Worm (Caenorhabditis elegans) whole organism, young adult: ENCODE results near the gene hrpl-1.
A peak's percentile ranks its signal among the peaks of the same experiment; 100 is the strongest.

Source experiments
- B0261.1 ChIP-seq: sonication (generic microtip); optimal IDR thresholded peaks from 2 replicates; lab custom pipeline; 2016; ENCODE audit warnings: mild to moderate bottlenecking, missing genetic modification characterization, moderate library complexity, missing compliant biosample characterization
- F33H1.4 ChIP-seq: fragments of 200-800 bp; sonication (Bioruptor generic); IDR thresholded peaks from 2 replicates; pipeline ENCODE4 v1.3.6; 2022; ENCODE audit warnings: missing genetic modification reagents, missing genetic modification characterization, missing compliant biosample characterization
- T07F8.4 ChIP-seq: sonication (generic microtip); optimal IDR thresholded peaks from 2 replicates; lab custom pipeline; 2016; ENCODE audit warnings: mild to moderate bottlenecking, missing genetic modification characterization, moderate library complexity, missing compliant biosample characterization
- Y53G8AR.9 ChIP-seq: fragments of 200-800 bp; sonication (Bioruptor generic); conservative IDR thresholded peaks from 2 replicates; pipeline ENCODE4 v1.3.6; 2022; ENCODE audit warnings: missing genetic modification reagents, missing genetic modification characterization, missing compliant biosample characterization
- Y67H2A.10 ChIP-seq: fragments of 200-800 bp; sonication (Bioruptor generic); conservative IDR thresholded peaks from 2 replicates; pipeline ENCODE4 v1.3.6; 2022; ENCODE audit warnings: missing genetic modification reagents, missing genetic modification characterization, missing compliant biosample characterization
- Y95B8A.8 ChIP-seq: fragments of 200-800 bp; sonication (Bioruptor generic); IDR thresholded peaks from 2 replicates; pipeline ENCODE4 v1.3.6; 2022; ENCODE audit warnings: missing genetic modification reagents, missing genetic modification characterization, missing compliant biosample characterization
- aptf-3 ChIP-seq: fragments of 200-800 bp; sonication (Bioruptor generic); IDR thresholded peaks from 2 replicates; pipeline ENCODE4 v1.3.6; 2022; ENCODE audit warnings: missing genetic modification characterization, missing compliant biosample characterization
- attf-6 ChIP-seq: fragments of 200-800 bp; sonication (Bioruptor generic); IDR thresholded peaks from 2 replicates; pipeline ENCODE4 v1.3.6; 2022; ENCODE audit warnings: missing genetic modification reagents, missing genetic modification characterization, missing compliant biosample characterization
- bed-1 ChIP-seq: fragments of 200-800 bp; sonication (Bioruptor generic); IDR thresholded peaks from 2 replicates; pipeline ENCODE4 v1.3.6; 2022; ENCODE audit warnings: missing genetic modification reagents, missing genetic modification characterization, missing compliant biosample characterization
- ceh-91 ChIP-seq: fragments of 200-800 bp; sonication (Bioruptor generic); IDR thresholded peaks from 2 replicates; pipeline ENCODE4 v1.3.6; 2022; ENCODE audit warnings: missing genetic modification reagents, missing genetic modification characterization, missing compliant biosample characterization
- dpff-1 ChIP-seq: sonication (generic microtip); optimal IDR thresholded peaks from 2 replicates; lab custom pipeline; 2017; ENCODE audit warnings: mild to moderate bottlenecking, missing genetic modification characterization, missing compliant biosample characterization
- efl-1 ChIP-seq: fragments of 150-350 bp; optimal IDR thresholded peaks from 2 replicates; lab custom pipeline; 2014; ENCODE audit warnings: missing biosample characterization, missing genetic modification reagents, missing genetic modification characterization
- gei-17 ChIP-seq: fragments of 200-800 bp; sonication (Bioruptor generic); optimal IDR thresholded peaks from 2 replicates; lab custom pipeline; 2018; ENCODE audit warnings: mild to moderate bottlenecking, missing genetic modification characterization, missing compliant biosample characterization
- him-1 ChIP-seq: sonication (generic microtip); optimal IDR thresholded peaks from 2 replicates; lab custom pipeline; 2016; ENCODE audit warnings: missing genotype, missing genetic modification reagents, missing genetic modification characterization, missing compliant biosample characterization
- hmg-1.2 ChIP-seq: fragments of 200-800 bp; sonication (Bioruptor generic); IDR thresholded peaks from 2 replicates; pipeline ENCODE4 v1.3.6; 2022; ENCODE audit warnings: missing genetic modification reagents, missing genetic modification characterization, missing compliant biosample characterization
- let-607 ChIP-seq, 2 experiments: fragments of 200-800 bp in 1 of 2; sonication (Bioruptor generic) in 1 of 2; sonication (generic microtip) in 1 of 2; optimal IDR thresholded peaks; 2 replicates each; lab custom pipeline; 2016 to 2018; ENCODE audit warnings: mild to moderate bottlenecking in 2 of 2, missing compliant biosample characterization in 2 of 2, missing genetic modification characterization in 2 of 2, moderate library complexity in 2 of 2, missing genotype in 1 of 2
- lin-35 ChIP-seq, 3 experiments: fragments of 150-350 bp in 2 of 3; sonication (generic microtip) in 1 of 3; optimal IDR thresholded peaks; 2 replicates each; lab custom pipeline; 2014 to 2018; ENCODE audit warnings: missing biosample characterization in 3 of 3, missing genetic modification characterization in 3 of 3, missing genetic modification reagents in 3 of 3
- lsl-1 ChIP-seq: fragments of 200-800 bp; sonication (Bioruptor generic); optimal IDR thresholded peaks from 2 replicates; lab custom pipeline; 2018; ENCODE audit warnings: mild to moderate bottlenecking, missing genetic modification characterization, moderate library complexity, missing compliant biosample characterization
- madf-3 ChIP-seq: fragments of 200-800 bp; sonication (Bioruptor generic); IDR thresholded peaks from 2 replicates; pipeline ENCODE4 v1.3.6; 2022; ENCODE audit warnings: missing genetic modification reagents, missing genetic modification characterization, missing compliant biosample characterization
- madf-6 ChIP-seq: fragments of 200-800 bp; sonication (Bioruptor generic); IDR thresholded peaks from 2 replicates; pipeline ENCODE4 v1.3.6; 2022; ENCODE audit warnings: missing genetic modification reagents, missing genetic modification characterization, missing compliant biosample characterization
- madf-8 ChIP-seq: fragments of 200-800 bp; sonication (Bioruptor generic); conservative IDR thresholded peaks from 2 replicates; pipeline ENCODE4 v1.3.6; 2022; ENCODE audit warnings: missing genetic modification reagents, missing genetic modification characterization, missing compliant biosample characterization
- nfyb-1 ChIP-seq: fragments of 200-800 bp; sonication (Bioruptor generic); IDR thresholded peaks from 2 replicates; pipeline ENCODE4 v1.3.6; 2022; ENCODE audit warnings: missing genetic modification reagents, missing genetic modification characterization, missing compliant biosample characterization
- nhr-80 ChIP-seq: sonication (generic microtip); optimal IDR thresholded peaks from 2 replicates; lab custom pipeline; 2016; ENCODE audit warnings: missing genetic modification characterization, missing compliant biosample characterization
- pha-4 ChIP-seq: fragments of 150-350 bp; sonication (generic microtip); optimal IDR thresholded peaks from 2 replicates; lab custom pipeline; 2014; ENCODE audit warnings: missing biosample characterization, missing genetic modification reagents, missing genetic modification characterization
- sea-2 ChIP-seq: fragments of 200-800 bp; sonication (Bioruptor generic); IDR thresholded peaks from 2 replicates; pipeline ENCODE4 v1.3.6; 2022; ENCODE audit warnings: missing genetic modification characterization, missing compliant biosample characterization
- snpc-1.1 ChIP-seq: sonication (generic microtip); optimal IDR thresholded peaks from 2 replicates; lab custom pipeline; 2017; ENCODE audit warnings: missing genetic modification characterization, mild to moderate bottlenecking, missing compliant biosample characterization, antibody characterized with exemption, moderate library complexity, missing genotype, missing genetic modification reagents; ENCODE audit not compliant: insufficient read depth
- snpc-1.3 ChIP-seq: sonication (generic microtip); optimal IDR thresholded peaks from 2 replicates; lab custom pipeline; 2017; ENCODE audit warnings: missing genetic modification characterization, mild to moderate bottlenecking, missing compliant biosample characterization, antibody characterized with exemption, moderate library complexity, missing genotype, missing genetic modification reagents; ENCODE audit not compliant: insufficient read depth
- snpc-3.4 ChIP-seq: sonication (generic microtip); optimal IDR thresholded peaks from 2 replicates; lab custom pipeline; 2017; ENCODE audit warnings: missing genetic modification characterization, mild to moderate bottlenecking, missing compliant biosample characterization, antibody characterized with exemption, moderate library complexity, missing genotype, missing genetic modification reagents
- snpc-4 ChIP-seq, 5 experiments: fragments of 150-350 bp in 1 of 5; sonication (generic microtip) in 4 of 5; optimal IDR thresholded peaks; 2 replicates each; lab custom pipeline; 2014 to 2018; ENCODE audit warnings: missing genetic modification characterization in 5 of 5, missing biosample characterization in 3 of 5, antibody characterized with exemption in 2 of 5, mild to moderate bottlenecking in 2 of 5, missing compliant biosample characterization in 2 of 5, missing genotype in 2 of 5, moderate library complexity in 2 of 5, missing genetic modification reagents in 1 of 5
- somi-1 ChIP-seq: fragments of 200-800 bp; sonication (Bioruptor generic); optimal IDR thresholded peaks from 2 replicates; lab custom pipeline; 2018; ENCODE audit warnings: mild to moderate bottlenecking, missing genetic modification characterization, missing compliant biosample characterization
- tbp1 ChIP-seq: fragments of 200-800 bp; sonication (Bioruptor generic); optimal IDR thresholded peaks from 2 replicates; lab custom pipeline; 2018; ENCODE audit warnings: mild to moderate bottlenecking, missing genetic modification characterization, missing compliant biosample characterization
- xnd-1 ChIP-seq: sonication (generic microtip); optimal IDR thresholded peaks from 2 replicates; lab custom pipeline; 2016; ENCODE audit warnings: missing genotype, missing genetic modification reagents, missing genetic modification characterization, missing compliant biosample characterization
- ztf-18 ChIP-seq: sonication (generic microtip); optimal IDR thresholded peaks from 2 replicates; lab custom pipeline; 2016; ENCODE audit warnings: missing genotype, mild to moderate bottlenecking, missing genetic modification characterization, missing compliant biosample characterization
- ztf-26 ChIP-seq: sonication (generic microtip); optimal IDR thresholded peaks from 2 replicates; lab custom pipeline; 2017; ENCODE audit warnings: missing genetic modification characterization, missing compliant biosample characterization

The hrpl-1 gene

DNA sequence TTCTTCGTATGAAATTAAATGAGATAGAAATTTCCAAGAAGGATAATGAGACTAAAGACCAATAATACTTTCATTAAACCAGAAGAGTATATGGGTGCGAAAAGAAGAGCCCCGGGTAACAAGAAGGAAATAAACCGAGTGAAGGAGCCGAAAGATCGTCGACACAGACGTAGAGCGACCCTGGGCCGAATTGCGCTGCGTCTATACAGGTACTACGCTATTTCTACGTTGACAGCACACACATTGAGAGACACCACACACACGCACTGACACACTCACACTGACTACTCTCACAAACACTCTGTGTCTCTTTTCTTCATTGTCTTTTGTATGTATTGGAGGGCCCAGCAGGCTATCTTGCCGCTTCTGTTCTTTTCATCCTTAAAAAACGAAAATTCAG is 39.7 kb upstream of the hrpl-1 start:
- TF ChIP-seq lin-35 (GFP tag; optimal IDR thresholded peaks at IDR 0.05; lab: Kevin White, UChicago) (peak in 1 of 3 experiments; percentile 11), ztf-18 (peak; percentile 11), hmg-1.2 (GFP tag; lab: Robert Waterston, UW) (peak; percentile 84; the same call in 1 of the 2 replicates), snpc-4 (GFP tag; optimal IDR thresholded peaks at IDR 0.05; lab: Kevin White, UChicago) (no peak), snpc-4 (tag; optimal IDR thresholded peaks at IDR 0.05; lab: Kevin White, UChicago) (peak in 1 of 4 experiments; percentile 1), bed-1 (no peak), nfyb-1 (no peak), tbp1 (GFP tag; lab: Kevin White, UChicago) (peak; percentile 16), nhr-80 (peak; percentile 61)

DNA sequence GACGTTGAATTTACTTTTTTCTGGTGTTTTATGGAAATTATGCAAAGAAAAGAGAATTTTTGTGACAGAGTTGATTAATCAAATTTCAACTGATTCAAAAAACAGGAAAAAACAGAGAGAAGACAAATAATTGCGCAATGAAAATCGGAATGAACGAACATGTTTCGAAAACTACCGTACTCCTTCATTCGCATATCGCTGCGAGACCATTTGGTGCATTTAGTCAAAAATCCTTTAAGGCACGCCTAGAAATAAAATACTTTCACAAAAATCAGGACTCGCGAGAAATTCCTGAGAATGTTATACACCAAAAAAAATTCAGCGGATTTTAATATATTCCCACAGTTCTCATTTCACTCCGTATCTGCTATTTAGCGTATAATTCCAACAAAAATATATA is 38.5 kb upstream of the hrpl-1 start:
- TF ChIP-seq somi-1 (GFP tag; lab: Kevin White, UChicago): no peak
- TF ChIP-seq F33H1.4: peak; percentile 82
- TF ChIP-seq efl-1 (GFP tag; lab: Kevin White, UChicago): peak; percentile 15
- TF ChIP-seq him-1 (tag; lab: Kevin White, UChicago): peak; percentile 13
- TF ChIP-seq let-607 (tag; optimal IDR thresholded peaks at IDR 0.05; lab: Kevin White, UChicago): no peak
- TF ChIP-seq ceh-91 (GFP tag; lab: Robert Waterston, UW): 0 out of 2 replicates have a peak, but pooled peaks have one; percentile 13
- peak; percentile 83 for TF ChIP-seq lsl-1
- TF ChIP-seq xnd-1 (tag; lab: Kevin White, UChicago): peak; percentile 75
- TF ChIP-seq madf-8 (GFP tag; lab: Robert Waterston, UW): peak; percentile 82
- no peak for TF ChIP-seq Y67H2A.10 (GFP tag; lab: Robert Waterston, UW)
- TF ChIP-seq madf-6 (GFP tag; lab: Robert Waterston, UW): peak; percentile 91

DNA sequence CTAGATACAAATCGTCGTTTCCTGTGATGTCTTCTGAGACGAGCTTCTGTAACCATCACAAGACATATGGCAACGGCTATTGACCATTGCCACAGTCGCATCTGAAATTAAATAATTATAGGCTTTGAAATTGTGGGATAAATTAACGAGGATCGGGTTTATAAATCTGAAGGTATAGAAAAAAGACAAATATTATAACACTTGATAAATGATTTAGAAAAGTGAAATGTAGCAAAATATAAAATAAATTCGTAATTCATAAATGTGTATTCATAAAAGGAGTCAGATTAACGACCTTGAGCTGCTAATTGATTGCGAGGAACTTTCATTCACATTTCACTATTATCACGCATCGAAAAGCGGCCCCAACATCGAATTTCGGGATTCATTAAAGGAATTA is 34.9 kb upstream of the hrpl-1 start, which contains the start of gene aff-1:
TSS of gene aff-1 (minus strand) at position 101 of the 400 bp plus-strand sequence.
- TF ChIP-seq aptf-3 (GFP tag; lab: Robert Waterston, UW) (no peak), pha-4 (tag; lab: Kevin White, UChicago) (no peak), sea-2 (GFP tag; lab: Robert Waterston, UW) (no peak), snpc-1.3 (tag; lab: Kevin White, UChicago) (no peak), gei-17 (no peak), attf-6 (GFP tag; lab: Robert Waterston, UW) (no peak), snpc-3.4 (tag; lab: Kevin White, UChicago) (no peak), T07F8.4 (no peak), B0261.1 (tag; lab: Kevin White, UChicago) (no peak), madf-3 (GFP tag; lab: Robert Waterston, UW) (no peak), ztf-18 (no peak), dpff-1 (tag; lab: Kevin White, UChicago) (no peak), snpc-1.1 (tag; lab: Kevin White, UChicago) (no peak), ztf-26 (tag; lab: Kevin White, UChicago) (no peak), him-1 (tag; lab: Kevin White, UChicago) (no peak), Y95B8A.8 (GFP tag; lab: Robert Waterston, UW) (no peak), Y53G8AR.9 (GFP tag; lab: Robert Waterston, UW) (no peak)
